Worm (Caenorhabditis elegans): ENCODE data around the gene pmk-2.

DNA sequence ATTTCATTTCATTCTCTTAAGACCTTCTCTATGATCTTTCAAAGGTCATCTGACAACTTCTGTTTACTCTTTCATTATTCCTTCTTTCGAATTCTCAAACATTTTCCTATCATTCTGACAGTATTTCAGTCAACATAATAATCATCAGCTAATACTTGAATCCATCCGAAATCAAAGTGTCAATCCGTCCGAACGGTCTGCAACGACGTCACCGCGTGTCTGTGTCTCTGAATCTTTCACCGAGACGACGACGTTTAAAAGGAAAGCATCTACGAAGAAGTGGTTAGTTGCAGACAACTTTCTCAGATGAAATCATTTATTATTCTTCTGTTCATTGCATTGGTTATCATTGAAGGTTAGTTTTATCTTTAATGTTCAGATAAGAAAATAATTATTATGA, 41.1 kb upstream of the pmk-2 start, which contains the start of gene Y42H9AR.5:
- TF ChIP-seq nhr-11 (tag; optimal IDR thresholded peaks at IDR 0.05) = no peak
- no peak for TF ChIP-seq snpc-4 (tag; optimal IDR thresholded peaks at IDR 0.05)
- no peak for TF ChIP-seq ama-1 (optimal IDR thresholded peaks at IDR 0.05)
- no peak for TF ChIP-seq fkh-10 (GFP tag; optimal IDR thresholded peaks at IDR 0.05)
- TF ChIP-seq duxl-1 (tag; optimal IDR thresholded peaks at IDR 0.05; ENCODE audit: poor library complexity) = no peak
- TF ChIP-seq hlh-30 (tag; optimal IDR thresholded peaks at IDR 0.05; ENCODE audit: insufficient read depth) = no peak
- TF ChIP-seq unc-130 (GFP tag; optimal IDR thresholded peaks at IDR 0.05) = no peak
- TF ChIP-seq dpl-1 (GFP tag; optimal IDR thresholded peaks at IDR 0.05) = no peak

Measured in whole organism, L4 larva.